Fruit fly (Drosophila melanogaster): ENCODE results near the gene Inx5.

Inx5 gene

dm6 chrX:19162249-19162914, 8.3 kb downstream of the Inx5 start (continued):
- TF ChIP-seq lz (GFP tag; optimal IDR thresholded peaks at IDR 0.05): peak; percentile 81
- peak; percentile 35 for TF ChIP-seq CG7368 (GFP tag; optimal IDR thresholded peaks at IDR 0.05)
- peak; percentile 65 for TF ChIP-seq achi (GFP tag; optimal IDR thresholded peaks at IDR 0.05)
- no peak for TF ChIP-seq Hr38 (GFP tag; optimal IDR thresholded peaks at IDR 0.05)
- peak; percentile 48 for TF ChIP-seq CG4318 (GFP tag; optimal IDR thresholded peaks at IDR 0.05)
- no peak for TF ChIP-seq CG9139 (GFP tag; optimal IDR thresholded peaks at IDR 0.05)
- peak; percentile 56 for TF ChIP-seq spab (GFP tag; optimal IDR thresholded peaks at IDR 0.05)
- peak; percentile 83 for TF ChIP-seq CG6792 (GFP tag; optimal IDR thresholded peaks at IDR 0.05)
- TF ChIP-seq Ets96B (tag; optimal IDR thresholded peaks at IDR 0.05): peak; percentile 66
- peak; percentile 58 for TF ChIP-seq Ets21C (GFP tag; optimal IDR thresholded peaks at IDR 0.05)
- peak; percentile 53 for TF ChIP-seq acj6 (GFP tag; optimal IDR thresholded peaks at IDR 0.05)
- peak; percentile 59 for TF ChIP-seq cyc (GFP tag; optimal IDR thresholded peaks at IDR 0.05)
- peak; percentile 58 for TF ChIP-seq Sox15 (GFP tag; optimal IDR thresholded peaks at IDR 0.05)
- peak; percentile 39 for TF ChIP-seq CG3919 (GFP tag; optimal IDR thresholded peaks at IDR 0.05)
- peak; percentile 53 for TF ChIP-seq CG3032 (tag; optimal IDR thresholded peaks at IDR 0.05)
- peak; percentile 95 for TF ChIP-seq svp (GFP tag)
- peak; percentile 81 for TF ChIP-seq Smox (GFP tag; optimal IDR thresholded peaks at IDR 0.05)
- TF ChIP-seq Lpt (GFP tag; optimal IDR thresholded peaks at IDR 0.05): peak; percentile 60
- peak; percentile 37 to 59 for TF ChIP-seq salr (GFP tag; optimal IDR thresholded peaks at IDR 0.05)
- 0 out of 2 replicates have a peak, but pooled peaks have one; percentile 12 for TF ChIP-seq CG11294 (GFP tag; IDR thresholded peaks at IDR 0.05)
- peak; percentile 62 for TF ChIP-seq net (GFP tag; optimal IDR thresholded peaks at IDR 0.05)
- TF ChIP-seq CG10631 (GFP tag; optimal IDR thresholded peaks at IDR 0.05): peak; percentile 63
- peak; percentile 71 for TF ChIP-seq CG34406 (GFP tag; optimal IDR thresholded peaks at IDR 0.05)
- no peak for TF ChIP-seq Blimp-1 (GFP tag; optimal IDR thresholded peaks at IDR 0.05)
- no peak; the same call in 1 of the 2 replicates for TF ChIP-seq CG15336 (GFP tag; IDR thresholded peaks at IDR 0.05)
- no peak for TF ChIP-seq Eip93F (GFP tag; optimal IDR thresholded peaks at IDR 0.05)
- TF ChIP-seq CG11762 (GFP tag; optimal IDR thresholded peaks at IDR 0.05; ENCODE audit: insufficient read depth): peak; percentile 28
- peak; percentile 77 for TF ChIP-seq OdsH (GFP tag; optimal IDR thresholded peaks at IDR 0.05)
- TF ChIP-seq Hr39 (GFP tag; optimal IDR thresholded peaks at IDR 0.05): peak; percentile 82
- peak; percentile 84 for TF ChIP-seq dsx (GFP tag; optimal IDR thresholded peaks at IDR 0.05; ENCODE audit: poor library complexity, severe bottlenecking)
- peak; percentile 72 for TF ChIP-seq CG1621 (tag; optimal IDR thresholded peaks at IDR 0.05)
- peak; percentile 97 for TF ChIP-seq Eip78C (GFP tag)
- TF ChIP-seq fd85E (GFP tag; optimal IDR thresholded peaks at IDR 0.05): peak; percentile 11
- TF ChIP-seq CG31627 (GFP tag; optimal IDR thresholded peaks at IDR 0.05): peak; percentile 81
- peak; percentile 47 for TF ChIP-seq CG6808 (GFP tag; optimal IDR thresholded peaks at IDR 0.05)

- TF ChIP-seq ss (GFP tag; optimal IDR thresholded peaks at IDR 0.05) (peak; percentile 58 to 65), fd85E (GFP tag; optimal IDR thresholded peaks at IDR 0.05) (no peak), esn (GFP tag; optimal IDR thresholded peaks at IDR 0.05) (peak; percentile 21), CG8119 (GFP tag; IDR thresholded peaks at IDR 0.05) (peak; percentile 36; the same call in 1 of the 3 replicates), Blimp-1 (GFP tag; optimal IDR thresholded peaks at IDR 0.05) (no peak), CG16779 (tag; optimal IDR thresholded peaks at IDR 0.05) (no peak), CG6792 (GFP tag; optimal IDR thresholded peaks at IDR 0.05) (peak; percentile 8), topi (GFP tag; optimal IDR thresholded peaks at IDR 0.05) (no peak), net (GFP tag; optimal IDR thresholded peaks at IDR 0.05) (no peak), CG10631 (GFP tag; optimal IDR thresholded peaks at IDR 0.05) (peak; percentile 8), CG3032 (tag; optimal IDR thresholded peaks at IDR 0.05) (peak; percentile 49), Sox15 (GFP tag; optimal IDR thresholded peaks at IDR 0.05) (no peak), acj6 (GFP tag; optimal IDR thresholded peaks at IDR 0.05) (peak; percentile 20), Sox14 (GFP tag; optimal IDR thresholded peaks at IDR 0.05) (no peak), CG4318 (GFP tag; optimal IDR thresholded peaks at IDR 0.05) (no peak), salr (GFP tag; optimal IDR thresholded peaks at IDR 0.05) (peak in 1 of 2 experiments; percentile 1), achi (GFP tag; optimal IDR thresholded peaks at IDR 0.05) (peak; percentile 15), Ets96B (tag; optimal IDR thresholded peaks at IDR 0.05) (peak; percentile 61), dac (GFP tag; optimal IDR thresholded peaks at IDR 0.05) (no peak), spab (GFP tag; optimal IDR thresholded peaks at IDR 0.05) (peak; percentile 10), CG8632 (GFP tag; optimal IDR thresholded peaks at IDR 0.05) (no peak), svp (GFP tag) (peak; percentile 69), Ets21C (GFP tag; optimal IDR thresholded peaks at IDR 0.05) (no peak), CG10669 (GFP tag; optimal IDR thresholded peaks at IDR 0.05) (no peak), CG11294 (GFP tag; IDR thresholded peaks at IDR 0.05) (no peak), fkh (GFP tag; optimal IDR thresholded peaks at IDR 0.05) (no peak), CG6808 (GFP tag; optimal IDR thresholded peaks at IDR 0.05) (peak; percentile 60), CG7368 (GFP tag; optimal IDR thresholded peaks at IDR 0.05) (no peak), dsx (GFP tag; optimal IDR thresholded peaks at IDR 0.05; ENCODE audit: poor library complexity, severe bottlenecking) (peak; percentile 63)
These were observed 9.9 kb downstream of the Inx5 start for dm6 chrX:19160635-19161407.
